Fruit fly (Drosophila melanogaster): Measurements from ENCODE around the gene Fhos.

The Fhos gene

dm6 chr3L:8741051-8741468 lies 12.4 kb upstream of the Fhos start (continued):
- TF ChIP-seq CG8478 (optimal IDR thresholded peaks at IDR 0.05) (no peak), dpn (GFP tag; optimal IDR thresholded peaks at IDR 0.05) (no peak), YL-1 (GFP tag; optimal IDR thresholded peaks at IDR 0.05) (peak; percentile 5), CG18619 (GFP tag; optimal IDR thresholded peaks at IDR 0.05) (no peak), ewg (GFP tag; optimal IDR thresholded peaks at IDR 0.05) (peak; percentile 45), dan (GFP tag; IDR thresholded peaks at IDR 0.05) (no peak), Hr3 (GFP tag; optimal IDR thresholded peaks at IDR 0.05) (no peak), cas (GFP tag; IDR thresholded peaks at IDR 0.05) (no peak), CG11247 (GFP tag; IDR thresholded peaks at IDR 0.05) (peak; percentile 27; the same call in 1 of the 2 replicates), yki (optimal IDR thresholded peaks at IDR 0.05) (no peak), BtbVII (GFP tag; optimal IDR thresholded peaks at IDR 0.05) (peak; percentile 25), CG34376 (GFP tag; optimal IDR thresholded peaks at IDR 0.05) (peak; percentile 40), CG10267 (tag; optimal IDR thresholded peaks at IDR 0.05) (no peak), CG13624 (GFP tag; optimal IDR thresholded peaks at IDR 0.05) (no peak), luna (GFP tag; optimal IDR thresholded peaks at IDR 0.05) (no peak), wek (GFP tag; optimal IDR thresholded peaks at IDR 0.05) (peak; percentile 48), CG12659 (GFP tag; optimal IDR thresholded peaks at IDR 0.05) (peak; percentile 21), CrebB (tag; optimal IDR thresholded peaks at IDR 0.05) (no peak), HLHmδ (GFP tag; optimal IDR thresholded peaks at IDR 0.05) (no peak), unpg (GFP tag; optimal IDR thresholded peaks at IDR 0.05) (no peak), tgo (GFP tag; IDR thresholded peaks at IDR 0.05) (no peak), CG15011 (GFP tag; optimal IDR thresholded peaks at IDR 0.05) (peak; percentile 17), CG9797 (GFP tag; optimal IDR thresholded peaks at IDR 0.05) (no peak), pnt (GFP tag; optimal IDR thresholded peaks at IDR 0.05) (no peak), lab (GFP tag; optimal IDR thresholded peaks at IDR 0.05) (peak; percentile 71), crol (GFP tag; IDR thresholded peaks at IDR 0.05) (peak; percentile 51; the same call in 1 of the 2 replicates), D (optimal IDR thresholded peaks at IDR 0.05) (no peak), D (GFP tag; optimal IDR thresholded peaks at IDR 0.05) (no peak), chinmo (GFP tag; IDR thresholded peaks at IDR 0.05; ENCODE audit: partially characterized antibody) (0 out of 4 replicates have a peak, but pooled peaks have one; percentile 25), abd-A (tag; optimal IDR thresholded peaks at IDR 0.05) (no peak), CG6765 (GFP tag; optimal IDR thresholded peaks at IDR 0.05) (peak; percentile 58), CG10543 (GFP tag; optimal IDR thresholded peaks at IDR 0.05) (peak; percentile 48), CG12219 (GFP tag; optimal IDR thresholded peaks at IDR 0.05) (peak; percentile 10), CG15696 (tag; optimal IDR thresholded peaks at IDR 0.05) (no peak), dysf (GFP tag; IDR thresholded peaks at IDR 0.05) (0 out of 3 replicates have a peak, but pooled peaks have one; percentile 7), nerfin-1 (tag; optimal IDR thresholded peaks at IDR 0.05) (no peak), NK7.1 (GFP tag; optimal IDR thresholded peaks at IDR 0.05) (no peak), ap (GFP tag; IDR thresholded peaks at IDR 0.05) (0 out of 2 replicates have a peak, but pooled peaks have one; percentile 10), Bteb2 (GFP tag; optimal IDR thresholded peaks at IDR 0.05) (no peak), CG12744 (GFP tag; optimal IDR thresholded peaks at IDR 0.05) (peak; percentile 52), CG14965 (GFP tag; optimal IDR thresholded peaks at IDR 0.05; ENCODE audit: borderline replicate concordance) (no peak), wor (GFP tag; IDR thresholded peaks at IDR 0.05) (no peak), mam (GFP tag; optimal IDR thresholded peaks at IDR 0.05) (no peak), CG2116 (GFP tag; optimal IDR thresholded peaks at IDR 0.05) (peak; percentile 10), CG14050 (GFP tag; IDR thresholded peaks at IDR 0.05) (peak; percentile 39; the same call in 2 of the 3 replicates), sens (GFP tag) (peak; percentile 75), CTCF (GFP tag; optimal IDR thresholded peaks at IDR 0.05) (peak; percentile 28), pum (GFP tag; optimal IDR thresholded peaks at IDR 0.05) (no peak), Ets65A (GFP tag) (no peak), cg (GFP tag; optimal IDR thresholded peaks at IDR 0.05) (no peak), CG4617 (GFP tag; optimal IDR thresholded peaks at IDR 0.05; ENCODE audit: borderline replicate concordance) (no peak), seq (GFP tag; IDR thresholded peaks at IDR 0.05) (no peak; the same call in 1 of the 2 replicates), Usf (GFP tag; optimal IDR thresholded peaks at IDR 0.05) (no peak)

All from whole organism, embryonic.